Worm (Caenorhabditis elegans) whole organism, late embryonic: ENCODE data around the gene clec-238.

Experiments used
- C38D4.7 ChIP-seq: fragments of 200-800 bp; sonication (Bioruptor generic); optimal IDR thresholded peaks from 2 replicates; lab custom pipeline; 2018; ENCODE audit warnings: mild to moderate bottlenecking, missing genetic modification characterization, moderate library complexity, missing compliant biosample characterization
- ama-1 ChIP-seq: fragments of 150-350 bp; optimal IDR thresholded peaks from 2 replicates; lab custom pipeline; 2014
- pag-3 ChIP-seq: sonication (generic microtip); optimal IDR thresholded peaks from 2 replicates; lab custom pipeline; 2016; ENCODE audit warnings: missing compliant biosample characterization, missing genetic modification characterization, borderline replicate concordance
- sox-4 ChIP-seq: sonication (generic microtip); optimal IDR thresholded peaks from 2 replicates; lab custom pipeline; 2017; ENCODE audit warnings: mild to moderate bottlenecking, missing genetic modification characterization, inconsistent platforms, missing compliant biosample characterization
- unc-55 ChIP-seq: sonication (generic microtip); optimal IDR thresholded peaks from 2 replicates; lab custom pipeline; 2017; ENCODE audit warnings: missing biosample characterization, missing genetic modification reagents, missing genetic modification characterization

ce11 chrV:16911294-16911693 is 40.3 kb upstream of the clec-238 start:
- no peak for TF ChIP-seq C38D4.7
- no peak for TF ChIP-seq unc-55 (GFP tag; lab: Kevin White, UChicago)
- no peak for TF ChIP-seq sox-4 (tag; lab: Kevin White, UChicago)
- TF ChIP-seq pag-3 = no peak
- TF ChIP-seq ama-1 (lab: Kevin White, UChicago) = no peak
